Worm (Caenorhabditis elegans) whole organism, L2 larva: ENCODE data around the gene snt-7.

Experiments
- C34F6.9 ChIP-seq: fragments of 150-350 bp; optimal IDR thresholded peaks from 2 replicates; lab custom pipeline; 2014; ENCODE audit warnings: missing biosample characterization, missing genetic modification characterization
- blmp-1 ChIP-seq: sonication (generic microtip); optimal IDR thresholded peaks from 2 replicates; lab custom pipeline; 2017; ENCODE audit warnings: missing genetic modification characterization, mild to moderate bottlenecking, missing compliant biosample characterization, antibody characterized with exemption, moderate library complexity; ENCODE audit not compliant: insufficient read depth
- ceh-82 ChIP-seq: fragments of 150-350 bp; optimal IDR thresholded peaks from 2 replicates; lab custom pipeline; 2014; ENCODE audit warnings: missing biosample characterization, missing genetic modification characterization
- dmd-4 ChIP-seq: sonication (generic microtip); optimal IDR thresholded peaks from 2 replicates; lab custom pipeline; 2017; ENCODE audit warnings: missing biosample characterization, missing genetic modification characterization
- fos-1 ChIP-seq: fragments of 150-350 bp; optimal IDR thresholded peaks from 2 replicates; lab custom pipeline; 2014; ENCODE audit warnings: missing biosample characterization, missing genetic modification characterization
- lsy-2 ChIP-seq, 2 experiments: fragments of 150-350 bp in 1 of 2; sonication (generic microtip) in 1 of 2; optimal IDR thresholded peaks; 2 replicates each; lab custom pipeline; 2014 to 2017; ENCODE audit warnings: missing biosample characterization in 2 of 2, missing genetic modification characterization in 2 of 2
- mdl-1 ChIP-seq, 2 experiments: fragments of 150-350 bp in 1 of 2; sonication (generic microtip) in 1 of 2; optimal IDR thresholded peaks; 2 replicates each; lab custom pipeline; 2017; ENCODE audit warnings: missing biosample characterization in 2 of 2, missing genetic modification characterization in 2 of 2
- nhr-129 ChIP-seq: fragments of 150-350 bp; optimal IDR thresholded peaks from 2 replicates; lab custom pipeline; 2014; ENCODE audit warnings: missing biosample characterization, missing genetic modification characterization
- nhr-237 ChIP-seq: fragments of 150-350 bp; optimal IDR thresholded peaks from 2 replicates; lab custom pipeline; 2014; ENCODE audit warnings: missing biosample characterization, missing genetic modification characterization
- nhr-6 ChIP-seq: fragments of 150-350 bp; optimal IDR thresholded peaks from 2 replicates; lab custom pipeline; 2014; ENCODE audit warnings: missing biosample characterization, missing genetic modification characterization
- snpc-4 ChIP-seq: fragments of 150-350 bp; optimal IDR thresholded peaks from 2 replicates; lab custom pipeline; 2014; ENCODE audit warnings: missing biosample characterization, missing genetic modification characterization
- unc-55 ChIP-seq: fragments of 150-350 bp; sonication (generic microtip); optimal IDR thresholded peaks from 3 replicates; lab custom pipeline; 2014; ENCODE audit warnings: missing biosample characterization, missing genetic modification reagents, missing genetic modification characterization
- ztf-11 ChIP-seq: sonication (generic microtip); optimal IDR thresholded peaks from 2 replicates; lab custom pipeline; 2017; ENCODE audit warnings: missing biosample characterization, missing genetic modification characterization
- ztf-4 ChIP-seq: fragments of 150-350 bp; optimal IDR thresholded peaks from 2 replicates; lab custom pipeline; 2014; ENCODE audit warnings: missing biosample characterization, missing genetic modification characterization

DNA sequence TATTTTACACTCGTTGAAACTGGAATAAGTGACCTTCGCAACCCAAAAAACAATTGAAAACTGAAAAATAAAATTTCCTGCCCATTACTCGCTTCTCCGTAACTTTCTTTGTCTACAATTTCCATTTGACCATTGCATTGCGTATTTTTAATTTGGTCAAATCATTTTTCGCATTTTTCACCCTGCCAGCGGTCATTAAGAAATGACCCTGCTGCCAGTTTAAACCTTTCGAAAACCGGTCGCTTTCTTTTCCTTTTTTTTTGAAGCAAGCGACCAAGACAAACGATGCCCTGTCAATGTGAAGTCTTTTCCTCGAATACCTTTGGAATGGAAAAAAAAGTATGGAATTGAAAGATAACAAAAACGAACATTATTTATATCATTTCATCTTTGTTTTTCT is 38.0 kb downstream of the snt-7 start:
- no peak for TF ChIP-seq blmp-1 (tag; lab: Kevin White, UChicago)
- TF ChIP-seq nhr-129 (tag; lab: Kevin White, UChicago): no peak
- TF ChIP-seq ztf-11 (tag; lab: Kevin White, UChicago): no peak
- TF ChIP-seq C34F6.9: no peak
- no peak for TF ChIP-seq nhr-6 (tag; lab: Kevin White, UChicago)
- no peak for TF ChIP-seq ztf-4 (tag; lab: Kevin White, UChicago)
- TF ChIP-seq snpc-4: no peak
- no peak for TF ChIP-seq fos-1
- no peak for TF ChIP-seq unc-55
- TF ChIP-seq lsy-2 (tag; optimal IDR thresholded peaks at IDR 0.05; lab: Kevin White, UChicago): no peak
- no peak for TF ChIP-seq dmd-4 (tag; lab: Kevin White, UChicago)
- no peak for TF ChIP-seq nhr-237 (tag; lab: Kevin White, UChicago)
- TF ChIP-seq mdl-1 (tag; optimal IDR thresholded peaks at IDR 0.05; lab: Kevin White, UChicago): no peak
- no peak for TF ChIP-seq ceh-82 (tag; lab: Kevin White, UChicago)
